Fruit fly (Drosophila melanogaster): ENCODE data around the gene grp.

Gene grp

DNA sequence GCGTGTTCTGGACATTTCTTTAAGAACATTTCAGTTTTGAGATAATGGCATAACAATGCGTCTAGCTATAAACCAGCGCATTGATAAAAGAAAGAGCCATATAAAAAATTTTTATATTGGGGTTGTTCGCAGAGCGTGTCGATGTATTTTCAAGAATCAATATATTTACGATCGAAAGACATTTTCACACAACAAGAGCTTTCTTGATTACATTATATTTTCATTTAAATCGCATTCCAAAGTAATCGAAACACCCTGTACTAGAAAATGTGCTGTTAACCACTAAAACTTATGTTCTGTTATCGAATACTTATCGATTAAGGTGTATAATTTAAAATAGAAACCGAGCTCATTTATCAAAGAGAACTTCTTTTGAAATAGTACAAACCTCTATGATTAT, 23.9 kb downstream of the grp start (continued):
- TF ChIP-seq CG7368 (GFP tag; optimal IDR thresholded peaks at IDR 0.05) (no peak), CG9139 (GFP tag; optimal IDR thresholded peaks at IDR 0.05) (no peak), Hr4 (GFP tag; optimal IDR thresholded peaks at IDR 0.05) (peak; percentile 62)

DNA sequence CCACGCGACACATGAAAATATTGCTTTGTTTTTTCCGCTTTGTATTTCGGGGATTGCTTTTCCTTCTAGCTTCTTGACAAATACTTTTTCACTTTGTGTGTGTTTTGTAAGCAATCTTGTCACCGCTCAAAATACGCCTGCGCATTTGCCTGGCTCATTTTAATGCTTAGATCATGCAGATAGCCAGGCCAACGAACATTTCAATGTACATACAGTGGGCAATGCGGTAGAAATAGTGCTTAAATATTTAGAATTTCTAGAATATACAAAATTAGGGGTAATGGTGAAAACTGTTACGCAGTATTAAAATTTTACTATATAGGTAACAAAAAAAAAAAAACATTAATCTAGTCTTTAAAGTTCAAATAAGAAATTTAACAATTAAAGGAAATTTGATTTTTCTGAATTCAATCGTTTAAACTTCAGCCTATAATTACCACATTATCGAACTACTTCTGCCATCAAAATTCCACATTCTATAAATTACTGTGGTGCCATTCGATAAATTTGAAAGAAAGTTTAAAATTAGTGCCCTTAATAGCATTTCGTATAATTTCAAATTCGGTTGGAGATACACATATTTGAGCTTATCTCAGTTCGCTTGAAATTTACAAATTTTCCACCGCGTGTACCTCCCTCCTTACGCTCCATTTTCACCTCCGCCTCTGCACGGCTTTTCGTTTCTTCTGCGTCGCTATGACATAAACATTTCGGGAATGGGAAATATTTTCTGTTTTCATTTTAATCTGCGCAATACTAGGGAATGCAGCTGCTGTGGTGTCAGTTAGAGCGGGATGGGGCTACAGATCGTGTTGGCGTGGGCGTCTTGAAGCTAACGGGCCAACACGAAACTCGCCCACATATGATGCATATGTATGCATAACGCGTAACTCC, 27.3 kb downstream of the grp start:
- TF ChIP-seq CG32006 (GFP tag; optimal IDR thresholded peaks at IDR 0.05), result peak; percentile 9
- TF ChIP-seq CG6163 (GFP tag; IDR thresholded peaks at IDR 0.05), result 0 out of 3 replicates have a peak, but pooled peaks have one; percentile 36
- no peak for TF ChIP-seq CG6854 (GFP tag; optimal IDR thresholded peaks at IDR 0.05)
- TF ChIP-seq Hr4 (GFP tag; optimal IDR thresholded peaks at IDR 0.05), result peak; percentile 47
- TF ChIP-seq Eip78C (GFP tag), result peak; percentile 56

DNA sequence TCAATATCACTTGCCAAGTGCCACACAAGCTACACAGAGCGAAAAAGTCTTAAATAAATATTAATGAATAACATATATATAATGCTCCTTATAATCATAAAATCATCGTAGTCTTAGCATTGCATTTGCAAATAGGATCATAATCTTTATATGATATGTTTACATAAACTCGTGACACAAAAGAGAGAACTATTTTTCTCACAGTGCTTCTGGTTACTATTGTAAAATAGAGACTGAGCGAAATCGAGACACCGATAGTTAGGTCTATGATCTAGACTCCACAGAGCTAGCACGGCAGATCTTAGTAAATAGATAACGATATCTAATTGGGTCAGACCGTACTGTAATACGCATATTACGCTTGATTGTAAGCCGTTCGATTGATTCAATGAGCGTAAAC, 29.8 kb downstream of the grp start:
- TF ChIP-seq spab (GFP tag; optimal IDR thresholded peaks at IDR 0.05) (no peak), CG8319 (GFP tag; optimal IDR thresholded peaks at IDR 0.05) (no peak), CG10631 (GFP tag; optimal IDR thresholded peaks at IDR 0.05) (peak; percentile 48), CG3032 (tag; optimal IDR thresholded peaks at IDR 0.05) (no peak), Hr39 (GFP tag; optimal IDR thresholded peaks at IDR 0.05) (no peak), salr (GFP tag; optimal IDR thresholded peaks at IDR 0.05) (peak in 1 of 2 experiments; percentile 51), Ets96B (tag; optimal IDR thresholded peaks at IDR 0.05) (peak; percentile 20), net (GFP tag; optimal IDR thresholded peaks at IDR 0.05) (peak; percentile 70), eg (GFP tag; IDR thresholded peaks at IDR 0.05) (peak; percentile 70), CG4318 (GFP tag; optimal IDR thresholded peaks at IDR 0.05) (peak; percentile 78), Hr4 (GFP tag; optimal IDR thresholded peaks at IDR 0.05) (peak; percentile 79), Smox (GFP tag; optimal IDR thresholded peaks at IDR 0.05) (no peak), Sox102F (GFP tag; optimal IDR thresholded peaks at IDR 0.05) (no peak), CG3919 (GFP tag; optimal IDR thresholded peaks at IDR 0.05) (peak; percentile 36), fd85E (GFP tag; optimal IDR thresholded peaks at IDR 0.05) (no peak), achi (GFP tag; optimal IDR thresholded peaks at IDR 0.05) (peak; percentile 63), CG16779 (tag; optimal IDR thresholded peaks at IDR 0.05) (no peak), pdm3 (GFP tag; optimal IDR thresholded peaks at IDR 0.05) (peak; percentile 27), CG32006 (GFP tag; optimal IDR thresholded peaks at IDR 0.05) (peak; percentile 84), Lpt (GFP tag; optimal IDR thresholded peaks at IDR 0.05) (peak; percentile 59), dac (GFP tag; optimal IDR thresholded peaks at IDR 0.05) (peak; percentile 42), topi (GFP tag; optimal IDR thresholded peaks at IDR 0.05) (no peak), acj6 (GFP tag; optimal IDR thresholded peaks at IDR 0.05) (peak; percentile 16), CG8119 (GFP tag; IDR thresholded peaks at IDR 0.05) (peak; percentile 91), CG15336 (GFP tag; IDR thresholded peaks at IDR 0.05) (peak; percentile 92), OdsH (GFP tag; optimal IDR thresholded peaks at IDR 0.05) (peak; percentile 45), CG6163 (GFP tag; IDR thresholded peaks at IDR 0.05) (peak; percentile 82), Eip78C (GFP tag) (peak; percentile 81)

dm6 chr2L:16710234-16710633, 30.4 kb downstream of the grp start:
- TF ChIP-seq CG31627 (GFP tag; optimal IDR thresholded peaks at IDR 0.05) (no peak), fkh (GFP tag; optimal IDR thresholded peaks at IDR 0.05) (peak; percentile 52), dsx (GFP tag; optimal IDR thresholded peaks at IDR 0.05; ENCODE audit: poor library complexity, severe bottlenecking) (no peak), ss (GFP tag; optimal IDR thresholded peaks at IDR 0.05) (no peak)

All from whole organism, prepupa.